Worm (Caenorhabditis elegans) whole organism, late embryonic: Measurements from ENCODE around the gene Y49E10.29.

Experiments
- ahr-1 ChIP-seq: sonication (generic microtip); optimal IDR thresholded peaks from 2 replicates; lab custom pipeline; 2016; ENCODE audit warnings: missing genetic modification characterization, missing compliant biosample characterization
- ama-1 ChIP-seq: fragments of 150-350 bp; optimal IDR thresholded peaks from 2 replicates; lab custom pipeline; 2014
- ceh-34 ChIP-seq: sonication (generic microtip); optimal IDR thresholded peaks from 2 replicates; lab custom pipeline; 2016; ENCODE audit warnings: mild to moderate bottlenecking, missing genetic modification characterization, missing compliant biosample characterization
- dmd-4 ChIP-seq: sonication (generic microtip); optimal IDR thresholded peaks from 2 replicates; lab custom pipeline; 2016; ENCODE audit warnings: borderline replicate concordance, missing genetic modification characterization, missing compliant biosample characterization
- dve-1 ChIP-seq: sonication (generic microtip); optimal IDR thresholded peaks from 2 replicates; lab custom pipeline; 2017; ENCODE audit warnings: antibody characterized with exemption, mild to moderate bottlenecking, missing genetic modification characterization, missing compliant biosample characterization
- ets-4 ChIP-seq: sonication (generic microtip); optimal IDR thresholded peaks from 2 replicates; lab custom pipeline; 2016; ENCODE audit warnings: missing genetic modification characterization, missing compliant biosample characterization
- fkh-10 ChIP-seq: fragments of 150-350 bp; optimal IDR thresholded peaks from 2 replicates; lab custom pipeline; 2014; ENCODE audit warnings: missing biosample characterization, missing genetic modification reagents, missing genetic modification characterization
- fkh-6 ChIP-seq: sonication (generic microtip); optimal IDR thresholded peaks from 2 replicates; lab custom pipeline; 2016; ENCODE audit warnings: missing genetic modification characterization, missing compliant biosample characterization
- mec-3 ChIP-seq: sonication (generic microtip); optimal IDR thresholded peaks from 2 replicates; lab custom pipeline; 2016; ENCODE audit warnings: borderline replicate concordance, missing genetic modification characterization, missing compliant biosample characterization
- nhr-11 ChIP-seq: fragments of 150-350 bp; optimal IDR thresholded peaks from 2 replicates; lab custom pipeline; 2014; ENCODE audit warnings: missing biosample characterization, missing genetic modification characterization
- npax-4 ChIP-seq: sonication (generic microtip); optimal IDR thresholded peaks from 2 replicates; lab custom pipeline; 2016; ENCODE audit warnings: missing genetic modification characterization, missing compliant biosample characterization
- pag-3 ChIP-seq: sonication (generic microtip); optimal IDR thresholded peaks from 2 replicates; lab custom pipeline; 2016; ENCODE audit warnings: missing compliant biosample characterization, missing genetic modification characterization, borderline replicate concordance
- pha-4 ChIP-seq: fragments of 150-350 bp; optimal IDR thresholded peaks from 2 replicates; lab custom pipeline; 2018; ENCODE audit warnings: missing biosample characterization, missing genetic modification reagents, missing genetic modification characterization
- unc-3 ChIP-seq, 2 experiments: fragments of 200-800 bp in 1 of 2; sonication (Bioruptor generic) in 1 of 2; sonication (generic microtip) in 1 of 2; conservative IDR thresholded peaks in 1 of 2; optimal IDR thresholded peaks in 1 of 2; 2 replicates each; pipeline versions ENCODE4 v1.3.6 to Lab custom; 2016 to 2022; ENCODE audit warnings: missing compliant biosample characterization in 2 of 2, missing genetic modification characterization in 2 of 2, missing genetic modification reagents in 1 of 2

DNA sequence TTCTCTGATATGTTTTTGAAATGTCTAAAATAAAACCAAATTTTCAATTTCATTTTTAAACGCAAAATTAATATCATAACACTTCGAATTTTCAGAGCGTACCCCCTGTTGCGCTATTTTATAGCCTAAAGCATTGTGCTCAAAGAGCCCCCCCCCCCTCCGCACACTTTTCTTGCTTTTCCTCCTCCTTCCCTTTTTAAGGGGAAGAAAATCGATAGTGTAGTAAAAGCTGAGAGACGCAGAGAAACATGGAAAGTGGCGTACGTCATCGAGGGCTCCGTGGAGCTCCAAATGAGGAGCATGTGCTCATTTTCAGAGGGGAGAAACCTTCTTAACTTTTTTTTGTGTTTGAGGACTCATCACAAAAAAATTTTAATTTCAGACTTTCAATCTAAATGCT is 3.5 kb downstream of the Y49E10.29 start, which contains the start of gene cccp-1:
- TF ChIP-seq npax-4 (tag; lab: Kevin White, UChicago) (no peak), fkh-10 (GFP tag; lab: Kevin White, UChicago) (no peak), ceh-34 (no peak), unc-3 (GFP tag; conservative IDR thresholded peaks at IDR 0.05; lab: Robert Waterston, UW) (no peak), unc-3 (tag; optimal IDR thresholded peaks at IDR 0.05; lab: Kevin White, UChicago) (no peak), pha-4 (tag; lab: Kevin White, UChicago) (no peak), mec-3 (tag; lab: Kevin White, UChicago) (no peak), ahr-1 (no peak), fkh-6 (no peak), dve-1 (tag; lab: Kevin White, UChicago) (no peak), ets-4 (tag; lab: Kevin White, UChicago) (no peak), ama-1 (lab: Kevin White, UChicago) (no peak), nhr-11 (tag; lab: Kevin White, UChicago) (no peak), pag-3 (tag; lab: Kevin White, UChicago) (no peak), dmd-4 (tag; lab: Kevin White, UChicago) (no peak)
